Fruit fly (Drosophila melanogaster): ENCODE measurements around the gene CG13367.
A peak's percentile ranks its signal among the peaks of the same experiment; 100 is the strongest.

CG13367 gene

DNA sequence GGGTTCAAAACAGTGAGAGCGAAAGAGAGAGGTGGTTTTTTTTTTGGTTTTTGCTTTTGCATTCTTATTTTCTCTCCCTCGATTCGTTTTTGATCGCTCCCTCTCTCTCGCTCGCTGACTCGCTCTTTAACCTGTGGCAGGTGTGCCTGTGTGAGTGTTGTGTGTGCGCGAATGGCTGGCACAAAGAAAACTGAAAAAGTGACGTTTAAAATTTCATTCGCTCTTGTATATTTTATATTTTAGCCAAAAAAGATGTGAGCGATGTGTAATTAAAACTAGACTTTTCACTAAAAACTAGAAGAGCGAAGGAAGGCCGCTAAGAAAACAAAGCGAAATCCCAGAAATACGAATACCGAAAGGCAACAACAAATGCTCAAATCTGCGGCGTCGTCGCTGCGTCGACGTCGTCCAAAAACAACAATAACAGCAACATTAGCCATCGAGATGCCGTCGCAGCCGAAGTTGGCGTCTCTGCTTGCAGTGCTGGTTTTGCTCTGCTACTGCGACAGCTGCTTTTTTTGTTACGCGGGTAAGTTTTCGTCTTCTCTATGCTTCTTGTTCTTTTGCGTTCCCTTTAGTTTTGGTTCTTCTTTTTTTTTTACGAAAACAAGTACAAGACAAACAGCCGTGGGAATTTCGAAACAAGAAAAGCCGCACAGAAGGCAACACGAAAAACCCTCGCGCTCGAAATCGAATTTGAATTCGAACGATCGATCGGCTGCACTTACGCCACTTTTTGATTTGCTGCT is 42.9 kb downstream of the CG13367 start:
- peak; percentile 36 for TF ChIP-seq CrebA (GFP tag; optimal IDR thresholded peaks at IDR 0.05; ENCODE audit: borderline replicate concordance)
- no peak for TF ChIP-seq brk (GFP tag; optimal IDR thresholded peaks at IDR 0.05)
- peak; percentile 90 for TF ChIP-seq psq (GFP tag; optimal IDR thresholded peaks at IDR 0.05)
- TF ChIP-seq Vsx2 (GFP tag; optimal IDR thresholded peaks at IDR 0.05; ENCODE audit: partially characterized antibody): peak; percentile 33
- peak; percentile 0 for TF ChIP-seq Rel (GFP tag; optimal IDR thresholded peaks at IDR 0.05)
- no peak for TF ChIP-seq Rel (tag; optimal IDR thresholded peaks at IDR 0.05)
- TF ChIP-seq Hr78 (GFP tag; optimal IDR thresholded peaks at IDR 0.05): no peak
- TF ChIP-seq dl (GFP tag; optimal IDR thresholded peaks at IDR 0.05; ENCODE audit: insufficient read depth in 1 of 2, partially characterized antibody in 2 of 2): peak in 1 of 2 experiments; percentile 54
- no peak for TF ChIP-seq Abd-B (GFP tag; optimal IDR thresholded peaks at IDR 0.05)
- peak; percentile 80 for TF ChIP-seq Dif (GFP tag; optimal IDR thresholded peaks at IDR 0.05; ENCODE audit: partially characterized antibody)
- TF ChIP-seq dmrt93B (GFP tag; optimal IDR thresholded peaks at IDR 0.05): no peak

dm6 chrX:692811-693764 is 48.5 kb downstream of the CG13367 start:
- peak; percentile 18 for TF ChIP-seq woc (GFP tag; optimal IDR thresholded peaks at IDR 0.05)
- no peak for TF ChIP-seq pan (optimal IDR thresholded peaks at IDR 0.05)
- peak; percentile 2 for TF ChIP-seq fru (GFP tag; optimal IDR thresholded peaks at IDR 0.05)
- peak; percentile 14 for TF ChIP-seq psq (GFP tag; optimal IDR thresholded peaks at IDR 0.05)

DNA sequence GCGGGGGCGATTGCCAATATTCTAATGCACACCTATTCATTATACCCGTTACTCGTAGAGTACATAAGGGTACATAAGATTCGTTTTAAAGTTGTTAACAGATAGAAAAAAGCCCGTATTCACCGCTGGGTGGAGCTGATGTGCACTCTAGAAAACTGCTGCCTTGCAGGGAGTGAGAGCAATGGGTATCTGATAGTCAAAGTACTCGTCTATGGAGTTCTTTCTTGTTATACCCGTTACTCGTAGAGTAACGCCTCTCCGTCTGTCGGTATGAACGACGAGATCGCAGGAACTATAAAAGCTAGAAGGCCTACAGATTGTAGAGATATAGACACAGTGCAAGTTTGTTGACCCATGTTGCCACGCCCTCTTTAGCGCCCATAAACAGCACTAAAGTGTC is 49.4 kb downstream of the CG13367 start:
- TF ChIP-seq rgr (GFP tag; optimal IDR thresholded peaks at IDR 0.05): no peak
- TF ChIP-seq br (GFP tag; optimal IDR thresholded peaks at IDR 0.05): no peak
- no peak for TF ChIP-seq Dfd (GFP tag; optimal IDR thresholded peaks at IDR 0.05)
- no peak for TF ChIP-seq GATAd (GFP tag; optimal IDR thresholded peaks at IDR 0.05)
- no peak for TF ChIP-seq Myc (optimal IDR thresholded peaks at IDR 0.05)
- TF ChIP-seq Vsx2 (GFP tag; optimal IDR thresholded peaks at IDR 0.05; ENCODE audit: partially characterized antibody): no peak
- TF ChIP-seq lola (GFP tag; optimal IDR thresholded peaks at IDR 0.05): no peak
- TF ChIP-seq Dif (GFP tag; optimal IDR thresholded peaks at IDR 0.05; ENCODE audit: partially characterized antibody): no peak
- TF ChIP-seq CG9705 (GFP tag; optimal IDR thresholded peaks at IDR 0.05): no peak
- no peak for TF ChIP-seq Rel (GFP tag; optimal IDR thresholded peaks at IDR 0.05)
- TF ChIP-seq Rel (tag; optimal IDR thresholded peaks at IDR 0.05): no peak
- TF ChIP-seq Sp1 (GFP tag; optimal IDR thresholded peaks at IDR 0.05): no peak
- TF ChIP-seq Hnf4 (GFP tag; optimal IDR thresholded peaks at IDR 0.05): no peak
- no peak for TF ChIP-seq HLH106 (tag; optimal IDR thresholded peaks at IDR 0.05)
- no peak for TF ChIP-seq CG32264 (GFP tag; optimal IDR thresholded peaks at IDR 0.05)
- no peak for TF ChIP-seq Hr78 (GFP tag; optimal IDR thresholded peaks at IDR 0.05)
- TF ChIP-seq dsf (GFP tag; optimal IDR thresholded peaks at IDR 0.05; ENCODE audit: borderline replicate concordance): no peak
- TF ChIP-seq pan (optimal IDR thresholded peaks at IDR 0.05): no peak
- TF ChIP-seq h (GFP tag; optimal IDR thresholded peaks at IDR 0.05): no peak
- TF ChIP-seq sv (GFP tag; optimal IDR thresholded peaks at IDR 0.05): no peak

dm6 chrX:694350-694749 is 49.8 kb downstream of the CG13367 start:
- TF ChIP-seq tai (GFP tag; optimal IDR thresholded peaks at IDR 0.05): no peak
- TF ChIP-seq Dfd (GFP tag; optimal IDR thresholded peaks at IDR 0.05): no peak
- no peak for TF ChIP-seq Hr83 (GFP tag; optimal IDR thresholded peaks at IDR 0.05; ENCODE audit: poor library complexity, severe bottlenecking)
- no peak for TF ChIP-seq pan (optimal IDR thresholded peaks at IDR 0.05)
- TF ChIP-seq CG32264 (GFP tag; optimal IDR thresholded peaks at IDR 0.05): no peak
- no peak for TF ChIP-seq HLH106 (tag; optimal IDR thresholded peaks at IDR 0.05)
- no peak for TF ChIP-seq Myc (optimal IDR thresholded peaks at IDR 0.05)
- TF ChIP-seq CG9705 (GFP tag; optimal IDR thresholded peaks at IDR 0.05): no peak
- no peak for TF ChIP-seq Rel (GFP tag; optimal IDR thresholded peaks at IDR 0.05)
- TF ChIP-seq Rel (tag; optimal IDR thresholded peaks at IDR 0.05): no peak
- TF ChIP-seq lola (GFP tag; optimal IDR thresholded peaks at IDR 0.05): no peak

Data from whole organism, wandering third instar larva.